Worm (Caenorhabditis elegans): ENCODE measurements around the gene dpy-3.

DNA sequence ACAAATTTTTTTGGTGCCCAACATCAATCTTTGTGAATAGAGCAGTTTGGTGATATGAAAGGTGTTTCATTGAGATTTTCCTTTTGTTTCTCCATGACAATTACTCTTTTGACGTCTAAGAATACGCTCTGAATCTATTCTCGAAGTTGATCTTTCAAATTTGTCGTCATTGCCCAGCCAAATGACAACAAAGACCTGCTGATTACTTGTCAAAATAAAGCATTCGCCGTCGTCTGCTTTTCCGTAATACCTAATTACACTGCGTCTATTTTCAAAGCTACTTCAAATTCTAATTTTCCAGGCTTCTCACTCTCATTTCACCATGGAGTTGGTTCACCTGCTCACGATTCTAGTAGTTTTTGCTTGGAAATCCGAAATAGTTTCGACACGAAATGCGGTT, 40.1 kb downstream of the dpy-3 start, which contains the start of gene F53B1.3:
- TF ChIP-seq elt-3 (tag; optimal IDR thresholded peaks at IDR 0.05) (no peak), skn-1 (tag; optimal IDR thresholded peaks at IDR 0.05) (no peak), egl-27 (tag; optimal IDR thresholded peaks at IDR 0.05) (no peak), fos-1 (tag; optimal IDR thresholded peaks at IDR 0.05) (no peak), mab-5 (tag; optimal IDR thresholded peaks at IDR 0.05) (no peak)

Measured in whole organism, L2 larva.